Fruit fly (Drosophila melanogaster) whole organism: ENCODE results near the gene sit.

Experiments
- EcR ChIP-seq, 2 experiments: fragments of >200 bp; optimal IDR thresholded peaks; 2 replicates each; lab custom pipeline; 2017; ENCODE audit warnings: missing biosample characterization in 2 of 2, missing genetic modification characterization in 2 of 2, missing genetic modification reagents in 2 of 2
- pan ChIP-seq: fragments of >200 bp; optimal IDR thresholded peaks from 2 replicates; lab custom pipeline; 2017
- psq ChIP-seq: fragments of >200 bp; optimal IDR thresholded peaks from 2 replicates; lab custom pipeline; 2017
- usp ChIP-seq: fragments of >200 bp; optimal IDR thresholded peaks from 2 replicates; lab custom pipeline; 2017; ENCODE audit warnings: missing biosample characterization, missing genetic modification characterization, mixed read lengths

DNA sequence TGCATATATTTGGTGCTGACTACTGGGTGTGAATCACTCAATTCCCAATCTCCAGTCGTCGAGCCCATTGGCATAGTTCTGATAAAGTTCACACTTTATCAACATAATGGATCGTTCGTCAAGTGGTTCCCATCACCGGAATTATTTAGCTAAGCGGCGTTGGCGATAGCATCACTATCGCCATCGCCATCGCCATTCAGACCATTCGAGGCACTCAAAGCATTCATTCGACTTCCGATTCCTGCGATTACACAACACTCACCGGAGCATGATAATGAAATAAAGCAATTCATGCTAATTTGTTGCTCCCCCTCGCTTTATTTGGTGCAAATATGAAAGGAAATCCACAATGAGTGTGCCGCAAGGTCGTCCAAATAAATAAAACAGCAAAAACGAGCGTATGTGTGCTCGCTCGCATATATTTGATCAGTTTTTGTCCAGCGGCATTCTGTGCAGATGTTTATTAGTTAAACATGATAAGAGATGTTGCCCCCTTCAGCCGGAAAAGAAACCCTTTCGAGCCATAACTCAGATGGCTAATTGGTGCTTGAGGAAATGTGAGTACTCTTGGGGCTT, 33.0 kb upstream of the sit start:
- TF ChIP-seq pan (lab: Kevin White, UChicago) (no peak), EcR (GFP tag; optimal IDR thresholded peaks at IDR 0.05; lab: Kevin White, UChicago) (no peak), usp (GFP tag; lab: Kevin White, UChicago) (no peak), psq (no peak)
